Worm (Caenorhabditis elegans): ENCODE results near the gene T16G1.9.
A peak's percentile ranks its signal among the peaks of the same experiment; 100 is the strongest.

T16G1.9 gene

DNA sequence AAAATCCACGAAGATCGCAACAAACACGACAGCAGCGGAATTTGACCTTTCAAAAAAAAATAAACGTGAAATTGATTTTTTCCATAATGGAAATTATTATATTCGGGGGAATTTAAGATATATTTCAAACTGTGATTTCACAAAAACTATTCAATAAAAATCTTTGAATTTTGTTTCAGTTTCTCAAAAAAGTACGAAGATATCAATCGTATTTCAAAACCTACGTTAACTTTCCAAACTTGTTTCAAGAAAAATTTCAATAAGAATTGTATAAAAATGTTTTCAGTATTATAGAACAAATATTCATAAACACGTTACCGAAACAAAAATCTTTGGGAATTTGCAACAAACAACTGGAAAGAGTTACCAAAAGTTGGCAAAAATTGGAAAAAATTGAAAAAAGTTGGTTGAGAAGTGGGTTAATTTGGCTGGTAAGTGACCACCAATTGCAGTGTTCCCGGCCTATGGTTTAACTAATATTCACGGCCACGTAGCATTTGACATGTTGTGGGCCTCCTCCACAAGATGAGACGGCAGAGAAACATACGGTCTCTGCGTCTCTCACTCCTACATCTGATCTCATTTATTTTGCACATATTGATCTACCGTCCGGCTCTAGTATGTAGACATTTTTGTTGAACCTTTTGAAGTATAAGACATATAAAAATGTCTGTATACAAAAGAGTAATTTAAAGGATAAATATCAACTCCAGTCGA lies at the start of gene T16G1.9, which contains the start of gene T16G1.18:
T16G1.9 (minus strand) TSS at position 51 of the 717 bp plus-strand sequence.
T16G1.18 (plus strand) TSS at position 493 of the 717 bp plus-strand sequence.
- no peak for TF ChIP-seq dmd-4 (tag; optimal IDR thresholded peaks at IDR 0.05)
- TF ChIP-seq alr-1 (tag; optimal IDR thresholded peaks at IDR 0.05): no peak
- TF ChIP-seq nhr-25 (tag; optimal IDR thresholded peaks at IDR 0.05): no peak
- no peak for TF ChIP-seq elt-3 (tag; optimal IDR thresholded peaks at IDR 0.05)
- TF ChIP-seq snpc-4 (tag; optimal IDR thresholded peaks at IDR 0.05): peak; percentile 28
- TF ChIP-seq lsy-2 (tag; optimal IDR thresholded peaks at IDR 0.05): peak in 1 of 2 experiments; percentile 70
- TF ChIP-seq ztf-11 (tag; optimal IDR thresholded peaks at IDR 0.05): no peak
- no peak for TF ChIP-seq egl-27 (tag; optimal IDR thresholded peaks at IDR 0.05)
- peak; percentile 67 for TF ChIP-seq C34F6.9 (tag; optimal IDR thresholded peaks at IDR 0.05)
- no peak for TF ChIP-seq unc-39 (tag; optimal IDR thresholded peaks at IDR 0.05)
- TF ChIP-seq nhr-129 (tag; optimal IDR thresholded peaks at IDR 0.05): peak; percentile 48
- peak; percentile 9 for TF ChIP-seq lin-13 (GFP tag; optimal IDR thresholded peaks at IDR 0.05)
- no peak for TF ChIP-seq blmp-1 (tag; optimal IDR thresholded peaks at IDR 0.05; ENCODE audit: insufficient read depth)
- no peak for TF ChIP-seq ama-1 (optimal IDR thresholded peaks at IDR 0.05)
- no peak for TF ChIP-seq ceh-16 (tag; optimal IDR thresholded peaks at IDR 0.05)
- no peak for TF ChIP-seq ztf-4 (tag; optimal IDR thresholded peaks at IDR 0.05)
- TF ChIP-seq ztf-1 (GFP tag; conservative IDR thresholded peaks at IDR 0.05): no peak
- no peak for TF ChIP-seq zag-1 (tag; optimal IDR thresholded peaks at IDR 0.05)
- peak; percentile 55 for TF ChIP-seq unc-55 (GFP tag; optimal IDR thresholded peaks at IDR 0.05)
- no peak for TF ChIP-seq aly-2 (tag; optimal IDR thresholded peaks at IDR 0.05)
- TF ChIP-seq Y55F3AM.14 (GFP tag; optimal IDR thresholded peaks at IDR 0.05): no peak
- TF ChIP-seq sma-9 (GFP tag; optimal IDR thresholded peaks at IDR 0.05): no peak
- TF ChIP-seq sma-9 (tag; optimal IDR thresholded peaks at IDR 0.05): no peak
- TF ChIP-seq mbf-1 (tag; optimal IDR thresholded peaks at IDR 0.05): no peak
- peak; percentile 40 for TF ChIP-seq fos-1 (tag; optimal IDR thresholded peaks at IDR 0.05)
- TF ChIP-seq crh-2 (tag; optimal IDR thresholded peaks at IDR 0.05): peak; percentile 90
- no peak for TF ChIP-seq elt-1 (tag; optimal IDR thresholded peaks at IDR 0.05)
- no peak for TF ChIP-seq lin-39 (tag; optimal IDR thresholded peaks at IDR 0.05)
- no peak for TF ChIP-seq nhr-237 (tag; optimal IDR thresholded peaks at IDR 0.05)
- no peak for TF ChIP-seq nhr-21 (tag; optimal IDR thresholded peaks at IDR 0.05)
- no peak for TF ChIP-seq nhr-10 (tag; optimal IDR thresholded peaks at IDR 0.05)
- peak; percentile 46 for TF ChIP-seq F13H6.1 (tag; optimal IDR thresholded peaks at IDR 0.05)
- TF ChIP-seq nhr-11 (tag; optimal IDR thresholded peaks at IDR 0.05): no peak
- no peak for TF ChIP-seq sem-4 (tag; optimal IDR thresholded peaks at IDR 0.05)
- TF ChIP-seq gmeb-1 (tag; optimal IDR thresholded peaks at IDR 0.05): peak; percentile 34

DNA sequence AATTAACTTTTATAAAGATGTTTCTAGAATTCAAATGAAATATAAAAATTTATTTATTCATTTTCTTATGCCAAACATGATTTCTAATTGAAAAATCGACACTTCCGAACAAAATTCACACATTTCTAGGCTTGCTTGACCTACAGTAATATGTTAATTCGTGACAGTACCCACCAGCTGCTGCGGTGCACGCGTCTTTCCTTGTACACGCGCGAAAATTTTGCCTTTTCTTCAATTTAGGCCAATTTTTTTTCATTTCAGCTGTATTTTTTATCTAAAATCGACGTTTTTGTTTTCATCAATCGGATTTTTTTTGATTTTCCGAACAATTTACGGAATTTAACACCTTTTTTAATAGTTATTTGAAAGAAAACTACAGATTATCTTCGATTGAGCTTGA lies 49.4 kb upstream of the T16G1.9 start:
- no peak for TF ChIP-seq nhr-6 (tag; optimal IDR thresholded peaks at IDR 0.05)
- no peak for TF ChIP-seq unc-62 (GFP tag; optimal IDR thresholded peaks at IDR 0.05)
- TF ChIP-seq ztf-1 (GFP tag; conservative IDR thresholded peaks at IDR 0.05): no peak
- no peak for TF ChIP-seq lsy-2 (tag; optimal IDR thresholded peaks at IDR 0.05)
- TF ChIP-seq C34F6.9 (tag; optimal IDR thresholded peaks at IDR 0.05): no peak
- no peak for TF ChIP-seq lin-13 (GFP tag; optimal IDR thresholded peaks at IDR 0.05)
- no peak for TF ChIP-seq nhr-10 (tag; optimal IDR thresholded peaks at IDR 0.05)
- TF ChIP-seq nhr-25 (tag; optimal IDR thresholded peaks at IDR 0.05): no peak

DNA sequence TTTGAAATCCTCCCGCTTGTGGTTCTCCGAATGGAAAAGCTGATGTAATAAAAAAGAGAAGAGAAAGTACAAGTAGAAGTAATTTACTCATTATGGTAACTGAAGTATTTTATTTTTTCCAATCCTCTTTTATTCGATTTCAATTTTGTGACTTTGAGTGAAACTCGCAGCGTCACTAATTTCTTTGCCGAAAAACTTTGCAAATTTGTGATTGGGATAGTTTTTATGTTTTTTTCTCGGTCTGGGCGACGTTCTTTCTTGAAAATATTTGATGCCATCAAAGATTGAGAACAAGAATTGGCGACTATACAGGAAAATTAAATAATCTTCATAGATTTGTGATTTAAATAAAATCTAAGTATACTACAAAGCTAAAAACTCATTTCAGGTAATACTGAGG lies 48.9 kb upstream of the T16G1.9 start, which contains the start of gene far-4:
far-4 (minus strand) TSS at position 101 of the 400 bp plus-strand sequence.
- TF ChIP-seq peb-1 (tag; optimal IDR thresholded peaks at IDR 0.05): no peak
- TF ChIP-seq unc-55 (GFP tag; optimal IDR thresholded peaks at IDR 0.05): no peak
- TF ChIP-seq lin-39 (tag; optimal IDR thresholded peaks at IDR 0.05): no peak
- no peak for TF ChIP-seq mdl-1 (tag; optimal IDR thresholded peaks at IDR 0.05)
- TF ChIP-seq sma-3 (GFP tag; optimal IDR thresholded peaks at IDR 0.05): no peak
- no peak for TF ChIP-seq gmeb-1 (tag; optimal IDR thresholded peaks at IDR 0.05)
- TF ChIP-seq aly-2 (tag; optimal IDR thresholded peaks at IDR 0.05): no peak
- TF ChIP-seq mab-5 (tag; optimal IDR thresholded peaks at IDR 0.05): no peak
- no peak for TF ChIP-seq zag-1 (tag; optimal IDR thresholded peaks at IDR 0.05)
- no peak for TF ChIP-seq nhr-237 (tag; optimal IDR thresholded peaks at IDR 0.05)
